Fruit fly (Drosophila melanogaster) whole organism, larva: ENCODE data around the gene mge.

Source experiments
- noc ChIP-seq: fragments of 200-800 bp; sonication (Bioruptor generic); optimal IDR thresholded peaks from 3 replicates; lab custom pipeline; 2019; ENCODE audit warnings: missing biosample characterization, mild to moderate bottlenecking, missing genetic modification characterization, moderate library complexity

Gene mge

DNA sequence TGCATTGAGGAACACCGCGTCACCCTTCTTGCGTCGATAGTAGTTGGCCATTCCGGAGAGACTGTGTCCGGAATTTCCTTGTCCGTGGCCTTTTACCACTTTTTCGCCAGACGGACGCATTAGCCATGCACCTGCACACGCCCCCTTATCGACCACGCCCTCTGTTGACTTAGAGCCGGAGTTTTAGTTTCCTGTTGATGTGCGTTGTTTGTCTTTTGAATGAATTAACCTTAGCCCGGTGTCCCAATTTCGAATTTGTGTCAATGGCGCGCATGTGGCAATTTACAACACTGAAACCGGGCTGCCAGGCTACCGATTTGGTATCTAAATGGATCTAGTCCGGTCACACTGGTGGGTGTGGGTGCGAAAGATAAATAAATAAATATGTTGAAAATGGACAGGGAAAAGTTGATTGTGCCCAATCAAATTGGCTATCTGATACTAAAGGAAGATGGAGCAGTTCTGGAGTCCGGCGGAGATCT is 13.1 kb downstream of the mge start, which contains the start of the genes Gr63a and Lamtor4:
TSS of gene Gr63a (minus strand) at position 51 of the 482 bp plus-strand sequence.
TSS of gene Lamtor4 (plus strand) at position 348 of the 482 bp plus-strand sequence.
- no peak for TF ChIP-seq noc

DNA sequence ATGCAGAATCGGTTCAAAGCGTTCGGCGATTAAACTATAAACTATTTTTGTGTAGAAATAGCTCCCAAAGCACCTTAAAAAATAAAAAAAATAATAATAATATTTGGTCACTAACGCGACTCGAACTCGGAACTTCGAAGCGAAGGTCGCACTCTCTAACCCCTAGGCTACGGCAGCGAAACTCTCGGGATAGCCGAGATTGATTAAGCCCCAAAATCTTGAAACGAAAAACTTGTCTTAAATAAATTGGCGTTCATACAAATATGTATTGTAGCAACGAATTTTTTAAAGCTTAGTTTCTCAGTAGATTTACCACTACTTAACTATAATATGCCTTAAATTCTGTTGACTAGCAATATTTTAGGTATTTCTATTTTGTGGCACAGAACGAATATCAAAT is 15.3 kb downstream of the mge start:
- no peak for TF ChIP-seq noc

DNA sequence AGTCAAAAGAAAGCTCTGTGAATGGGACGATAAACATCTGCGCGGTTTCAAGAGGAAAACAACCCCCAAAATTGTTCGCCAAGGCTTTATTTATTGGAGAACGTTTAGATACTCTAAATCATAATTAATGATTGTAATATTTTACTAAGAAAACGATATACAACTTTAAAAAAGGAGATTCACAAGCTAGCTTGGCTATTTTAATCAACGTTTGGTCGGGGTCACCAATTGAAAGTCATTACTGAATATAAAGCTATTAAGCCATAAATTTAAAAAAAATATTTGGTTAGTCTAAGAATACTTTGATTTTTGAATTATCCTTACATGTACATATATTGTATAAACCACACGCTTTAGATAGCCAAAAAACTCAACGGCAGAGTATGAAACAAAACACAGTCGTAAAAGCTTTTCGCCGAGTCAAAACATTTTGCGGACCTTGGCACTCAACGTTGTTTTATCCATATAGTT is 17.5 kb downstream of the mge start, which contains the start of gene Fie:
TSS of gene Fie (plus strand) at position 421 of the 471 bp plus-strand sequence.
- peak; percentile 16 for TF ChIP-seq noc

DNA sequence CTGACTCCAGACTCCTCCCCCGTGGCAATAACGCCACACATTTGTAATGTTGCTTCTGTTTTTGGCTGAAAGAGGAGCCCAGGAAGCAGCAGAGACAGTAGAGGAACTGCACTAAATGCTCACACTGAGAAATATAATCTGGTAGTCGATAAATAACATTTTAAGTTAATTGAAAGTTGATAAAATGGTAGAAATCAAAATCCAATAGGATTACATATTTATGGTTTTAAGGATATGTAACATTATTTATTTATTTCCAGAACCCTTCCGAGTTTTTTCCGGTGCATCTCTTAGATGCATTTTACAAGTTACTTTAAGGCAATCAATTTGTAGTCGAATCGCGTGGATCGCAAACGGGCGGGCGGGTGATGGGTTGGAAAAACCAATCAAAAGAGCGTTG is 18.9 kb downstream of the mge start:
- no peak for TF ChIP-seq noc

DNA sequence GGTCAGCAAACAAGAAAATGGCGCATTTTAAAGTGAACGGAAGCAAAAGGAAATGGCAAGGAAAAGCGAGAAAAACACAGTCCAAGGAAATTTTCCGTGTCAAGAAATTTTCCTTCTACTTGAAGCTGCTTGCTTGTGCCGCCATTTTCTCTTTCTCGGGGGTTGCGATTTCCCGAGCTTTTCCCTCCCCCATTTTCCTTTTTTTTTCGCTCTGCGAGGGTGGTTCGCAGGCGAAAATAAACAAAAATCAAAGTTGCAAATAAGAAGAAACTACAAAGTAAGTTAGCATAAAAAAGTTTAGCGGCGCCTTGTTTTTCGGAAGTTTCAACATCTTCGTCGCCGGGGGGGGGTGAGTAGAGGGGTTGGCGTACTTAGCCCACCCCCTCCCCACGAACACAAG is 22.3 kb downstream of the mge start:
- no peak for TF ChIP-seq noc

DNA sequence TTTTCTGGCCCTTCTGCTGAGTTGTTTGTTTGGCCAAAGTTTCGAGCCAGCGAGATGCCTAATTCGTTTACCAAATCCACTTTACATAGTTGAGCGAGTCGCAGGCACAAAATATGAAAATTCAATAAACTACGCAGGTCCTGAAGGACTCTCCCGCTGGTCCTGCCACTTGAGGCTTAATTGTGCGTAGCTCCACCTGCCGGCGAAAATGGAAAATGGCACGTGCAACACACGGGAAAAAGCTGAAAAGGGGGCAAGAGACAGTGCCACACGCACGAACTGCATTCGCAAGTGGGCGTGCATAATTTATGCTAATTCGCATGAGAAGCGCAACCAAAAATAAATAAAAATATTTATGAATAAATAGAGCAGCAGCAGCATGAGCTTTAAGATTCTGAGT is 23.8 kb downstream of the mge start:
- no peak for TF ChIP-seq noc

DNA sequence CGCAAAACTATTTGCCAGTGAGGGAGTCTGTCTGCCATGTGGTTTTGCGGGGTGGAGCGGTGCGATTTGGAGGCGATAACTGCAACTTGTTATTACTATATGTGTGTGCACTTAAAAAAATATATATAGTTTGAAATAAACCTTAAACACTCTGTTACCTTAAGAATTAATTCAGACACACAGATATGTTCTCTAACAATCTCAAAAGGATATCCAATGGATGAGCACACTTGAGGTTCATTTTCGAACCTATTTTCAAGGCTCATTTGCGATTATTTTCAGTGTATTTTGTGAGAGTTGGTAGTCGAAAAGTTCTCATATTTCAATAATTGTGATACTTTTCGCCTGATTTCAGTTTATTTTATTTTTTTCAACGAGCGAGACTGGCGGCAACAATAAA is 27.7 kb downstream of the mge start:
- no peak for TF ChIP-seq noc

DNA sequence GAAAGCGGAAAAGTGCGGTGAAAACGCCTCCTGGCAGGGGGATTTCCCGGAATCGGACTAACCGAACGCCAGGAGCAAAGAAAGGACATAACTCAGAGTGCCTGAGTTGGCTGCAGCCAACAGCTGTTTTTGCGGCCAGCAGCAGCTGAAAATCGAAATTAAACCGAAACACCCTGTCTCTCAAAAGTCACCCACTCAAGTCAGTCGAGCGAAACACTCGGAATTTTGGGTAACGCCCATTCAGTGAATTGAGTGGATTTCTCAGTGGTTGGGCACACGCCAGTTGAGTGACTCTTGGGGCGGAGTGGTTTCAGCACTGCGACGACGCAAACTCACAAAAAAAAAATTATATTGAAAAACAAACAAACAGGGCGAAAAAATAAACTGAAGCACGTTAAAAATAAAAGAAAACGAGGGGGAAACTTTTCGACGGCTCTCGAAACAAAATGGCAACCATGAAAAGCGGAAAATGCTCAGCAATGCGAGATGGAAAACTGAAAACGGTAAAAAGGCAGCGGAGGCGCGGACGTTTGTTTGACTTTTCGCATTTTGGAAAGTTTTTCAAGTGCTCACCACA is 30.9 kb downstream of the mge start:
- TF ChIP-seq noc, result no peak

DNA sequence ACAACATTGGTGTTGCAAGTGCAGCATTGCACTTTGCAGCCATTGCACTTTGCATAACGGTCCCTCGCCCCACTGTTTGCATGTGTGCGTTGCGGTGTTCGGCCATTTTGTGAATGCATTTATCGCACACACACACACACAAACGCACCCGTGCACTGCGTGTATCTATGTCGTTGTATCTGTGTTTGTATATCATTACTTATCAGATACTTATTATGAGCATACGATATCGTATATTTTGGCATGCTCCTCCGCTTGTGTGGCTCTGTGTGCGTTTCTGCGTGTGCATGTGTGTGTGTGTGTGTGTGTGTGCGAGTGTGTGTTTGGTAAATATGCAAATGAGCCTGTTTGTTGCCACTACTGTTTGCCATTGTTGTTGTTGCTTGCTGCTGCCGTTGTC is 32.9 kb downstream of the mge start:
- no peak for TF ChIP-seq noc

DNA sequence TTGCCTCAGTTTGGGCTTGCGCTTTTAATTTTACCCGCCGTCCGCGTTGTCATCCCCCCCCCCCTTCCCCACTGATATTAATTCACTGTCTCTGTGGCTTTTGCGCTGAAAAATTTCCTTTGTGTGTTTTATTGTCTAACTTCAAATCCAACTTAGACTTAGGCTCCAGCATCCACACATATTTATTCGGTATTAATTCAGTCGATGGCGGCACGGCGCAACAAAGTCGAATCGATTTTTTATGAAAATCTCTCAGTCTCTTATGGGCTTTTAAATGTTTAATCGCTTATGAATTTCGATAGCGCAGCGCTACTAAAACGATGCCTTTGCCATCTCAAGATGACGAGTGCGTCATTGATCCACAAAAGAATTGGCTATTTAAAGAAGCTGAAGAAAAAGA is 33.7 kb downstream of the mge start:
- peak; percentile 10 for TF ChIP-seq noc

DNA sequence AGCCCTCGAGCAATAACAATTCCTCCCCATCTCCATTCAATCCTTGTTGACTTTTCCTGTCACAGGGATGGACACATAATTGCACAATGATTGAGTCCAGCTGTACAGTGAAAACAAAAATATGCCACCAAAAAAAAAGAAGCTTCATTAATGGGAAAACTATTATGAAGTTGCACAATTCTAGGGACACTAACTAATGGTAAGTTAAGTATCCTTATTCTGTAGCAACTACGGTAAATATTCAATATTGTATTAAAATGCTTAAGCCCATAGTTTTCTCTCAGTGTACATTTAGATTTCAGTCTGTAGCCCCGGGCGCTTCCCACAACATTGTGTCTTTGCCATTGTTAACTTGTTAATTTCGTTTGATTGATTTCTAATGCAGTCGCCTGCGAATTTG is 34.7 kb downstream of the mge start:
- TF ChIP-seq noc, result no peak

DNA sequence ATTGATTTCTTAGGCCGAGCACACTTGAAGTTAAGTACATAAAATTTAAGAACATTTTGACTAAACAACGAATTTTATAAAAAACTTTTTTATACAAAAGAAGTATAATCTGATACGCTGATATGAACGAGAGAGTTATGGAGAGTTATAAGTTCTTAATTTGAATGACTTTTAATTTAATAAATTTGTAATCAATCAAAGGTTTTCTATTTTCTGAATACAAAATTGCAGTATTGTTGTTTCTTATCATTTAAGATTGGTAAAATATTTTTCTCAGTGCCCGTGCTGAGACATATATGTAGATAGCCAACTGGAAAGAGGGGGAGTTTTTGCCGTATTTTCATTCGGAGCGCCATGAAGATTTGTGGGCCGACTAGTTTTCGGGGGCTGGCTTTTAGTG is 36.6 kb downstream of the mge start:
- no peak for TF ChIP-seq noc

DNA sequence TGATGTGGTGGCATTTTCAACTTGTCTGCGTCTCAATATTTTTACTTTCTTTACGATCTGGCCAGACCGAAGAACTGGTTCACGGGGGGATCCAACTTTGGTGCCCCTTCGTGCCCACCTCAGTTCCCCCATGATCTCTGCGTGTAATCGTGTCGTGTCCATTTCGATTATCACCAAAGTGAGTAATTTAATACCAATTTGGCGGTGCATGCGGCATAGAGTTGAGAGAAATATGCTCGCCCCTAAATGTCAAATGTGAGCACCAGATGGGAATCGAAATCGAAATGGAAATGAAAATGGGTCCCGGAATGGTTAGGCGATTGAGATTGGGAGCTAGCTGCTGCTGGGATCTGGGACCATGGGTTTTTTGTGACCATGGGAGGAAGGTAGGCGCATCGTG is 38.4 kb downstream of the mge start:
- no peak for TF ChIP-seq noc

DNA sequence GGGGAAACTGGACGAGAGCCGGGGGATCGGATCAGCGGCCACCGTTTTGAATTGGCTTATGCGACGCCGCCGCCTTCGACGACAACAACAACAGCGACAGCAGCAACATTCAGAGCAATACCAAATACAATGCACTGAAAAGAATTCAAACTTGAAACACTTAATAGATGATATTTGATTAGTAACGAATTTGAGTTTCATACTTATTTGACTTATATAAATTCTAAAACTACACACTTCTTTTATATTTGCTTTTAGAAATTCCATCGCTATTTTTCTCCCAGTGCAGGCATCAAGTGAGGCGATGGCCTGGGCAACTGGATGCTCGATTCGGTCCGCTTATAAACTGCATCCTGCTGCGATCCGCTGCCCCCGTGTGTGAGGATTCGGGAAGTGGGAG is 41.7 kb downstream of the mge start:
- no peak for TF ChIP-seq noc

DNA sequence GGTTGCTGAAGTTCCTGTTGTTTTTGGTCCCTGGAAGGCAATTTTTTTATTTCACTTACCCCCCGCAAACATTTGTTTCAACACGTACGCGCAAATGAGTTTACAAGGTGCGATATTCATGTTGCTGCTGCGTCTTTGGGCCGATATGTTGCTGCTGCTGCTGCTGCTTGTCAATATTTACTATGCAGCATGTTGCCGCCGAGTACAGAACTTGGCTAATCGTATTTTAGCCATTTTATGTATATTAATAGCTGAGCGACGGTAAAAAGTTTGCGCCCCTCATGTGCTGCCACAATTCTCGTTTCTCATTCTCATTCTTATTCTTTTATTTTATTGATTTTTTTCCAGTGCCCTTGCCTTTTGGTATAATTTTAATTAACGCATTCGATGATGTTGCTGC is 43.3 kb downstream of the mge start:
- no peak for TF ChIP-seq noc

DNA sequence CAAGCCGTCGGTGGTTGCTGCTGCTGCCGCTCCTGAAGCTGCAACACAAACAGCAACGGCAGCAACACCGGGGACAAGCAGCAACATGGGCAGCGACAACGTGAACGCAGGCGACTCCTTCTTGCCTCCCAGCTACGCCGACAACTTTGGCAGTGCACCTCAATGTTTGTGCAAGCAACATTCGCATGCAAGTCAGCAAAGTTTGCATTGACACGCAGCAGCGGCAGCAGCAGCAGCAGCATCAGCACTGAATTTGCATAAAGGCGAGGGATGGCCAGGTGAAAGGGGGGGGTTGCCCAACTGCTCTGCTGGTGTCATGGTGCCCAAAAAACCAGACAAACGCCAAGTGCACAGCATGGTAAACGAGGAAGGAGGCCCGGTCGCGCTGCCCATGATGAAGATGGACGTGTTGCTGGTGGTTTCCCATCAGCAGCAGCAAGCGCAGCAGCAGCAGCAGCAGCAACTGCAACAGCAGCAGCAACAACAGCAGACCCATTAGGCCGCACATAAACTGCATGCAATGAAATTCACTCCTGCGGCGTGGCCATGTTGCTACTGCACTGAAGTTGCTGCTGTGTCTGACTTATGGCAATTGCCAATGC is 44.3 kb downstream of the mge start:
- no peak for TF ChIP-seq noc

DNA sequence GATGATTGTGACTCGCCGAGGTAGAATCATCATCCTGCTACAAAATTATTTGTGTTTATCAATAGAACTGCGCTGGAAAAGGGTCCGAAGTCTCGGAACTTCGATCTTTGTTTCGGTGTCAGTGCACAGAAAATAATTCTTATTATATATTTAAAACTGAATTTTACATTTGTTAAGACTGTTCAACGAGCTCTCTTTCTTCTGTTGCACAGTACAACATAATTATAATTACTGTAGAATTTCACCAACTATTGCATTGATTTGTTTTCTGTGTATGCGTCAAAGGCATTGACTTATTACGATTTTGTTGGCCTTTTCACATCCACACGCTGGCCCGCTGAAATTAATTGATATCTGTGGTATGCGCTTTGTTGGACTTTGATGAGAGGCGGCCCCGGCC is 46.3 kb downstream of the mge start:
- no peak for TF ChIP-seq noc
